Fruit fly (Drosophila melanogaster): ENCODE results near the gene sofe.

Gene sofe

DNA sequence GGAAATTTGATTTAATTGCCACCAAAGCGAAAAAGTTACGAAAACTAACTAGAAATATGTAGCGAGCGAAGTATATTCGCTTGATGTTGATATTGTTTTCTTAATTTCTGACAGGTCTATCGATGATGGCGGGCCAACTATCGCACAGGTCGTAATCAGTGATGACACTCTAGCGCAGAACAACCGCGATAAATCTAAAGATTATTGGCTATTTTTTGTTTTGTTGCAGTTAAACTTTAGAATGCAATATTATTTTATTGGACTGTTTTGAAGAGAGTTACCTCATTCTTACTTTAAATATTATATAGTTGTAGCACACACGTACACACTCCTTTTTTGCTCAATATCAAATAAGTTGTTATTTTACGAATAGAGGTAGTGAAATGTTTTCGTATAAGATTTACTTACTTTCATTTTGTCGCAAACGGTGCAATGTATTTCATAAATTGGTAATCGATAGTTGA lies 10.2 kb downstream of the sofe start, which contains the start of gene sbr (continued):
- peak; percentile 13 for TF ChIP-seq Ets97D (GFP tag; optimal IDR thresholded peaks at IDR 0.05)
- no peak for TF ChIP-seq Xrp1 (GFP tag; IDR thresholded peaks at IDR 0.05)
- TF ChIP-seq CG18476 (GFP tag; optimal IDR thresholded peaks at IDR 0.05): peak; percentile 2
- TF ChIP-seq CG7839 (tag; optimal IDR thresholded peaks at IDR 0.05): no peak
- peak; percentile 7 for TF ChIP-seq CHES-1-like (GFP tag; optimal IDR thresholded peaks at IDR 0.05)
- TF ChIP-seq CG7271 (tag; optimal IDR thresholded peaks at IDR 0.05): no peak
- TF ChIP-seq yki (optimal IDR thresholded peaks at IDR 0.05): no peak
- TF ChIP-seq ato (GFP tag; IDR thresholded peaks at IDR 0.05; ENCODE audit: partially characterized antibody): 0 out of 2 replicates have a peak, but pooled peaks have one; percentile 13
- TF ChIP-seq sna (GFP tag; IDR thresholded peaks at IDR 0.05; ENCODE audit: partially characterized antibody): 0 out of 2 replicates have a peak, but pooled peaks have one; percentile 45
- no peak for TF ChIP-seq tll (GFP tag; optimal IDR thresholded peaks at IDR 0.05)
- TF ChIP-seq CG16813 (GFP tag; IDR thresholded peaks at IDR 0.05; ENCODE audit: partially characterized antibody): peak; percentile 87
- 0 out of 2 replicates have a peak, but pooled peaks have one; percentile 38 for TF ChIP-seq bbx (GFP tag; IDR thresholded peaks at IDR 0.05; ENCODE audit: partially characterized antibody)
- peak; percentile 38 for TF ChIP-seq Med (GFP tag)
- TF ChIP-seq CG17186 (GFP tag; optimal IDR thresholded peaks at IDR 0.05): peak; percentile 12
- no peak for TF ChIP-seq Awh (GFP tag; IDR thresholded peaks at IDR 0.05)
- peak; percentile 22 for TF ChIP-seq CG13424 (tag; optimal IDR thresholded peaks at IDR 0.05)
- TF ChIP-seq CG7786 (GFP tag; optimal IDR thresholded peaks at IDR 0.05): peak; percentile 2
- peak; percentile 32; the same call in 1 of the 2 replicates for TF ChIP-seq tna (GFP tag; IDR thresholded peaks at IDR 0.05; ENCODE audit: partially characterized antibody)
- TF ChIP-seq CG10267 (tag; optimal IDR thresholded peaks at IDR 0.05): peak; percentile 6
- peak; percentile 71; the same call in 2 of the 3 replicates for TF ChIP-seq Opbp (GFP tag; IDR thresholded peaks at IDR 0.05; ENCODE audit: partially characterized antibody)
- TF ChIP-seq hb (GFP tag; IDR thresholded peaks at IDR 0.05; ENCODE audit: partially characterized antibody): peak; percentile 76; the same call in 2 of the 3 replicates
- peak; percentile 35; the same call in 1 of the 2 replicates for TF ChIP-seq CG3847 (GFP tag; IDR thresholded peaks at IDR 0.05)
- TF ChIP-seq CG12236 (GFP tag; optimal IDR thresholded peaks at IDR 0.05): no peak
- no peak for TF ChIP-seq dm (GFP tag; optimal IDR thresholded peaks at IDR 0.05)
- TF ChIP-seq Xbp1 (GFP tag; optimal IDR thresholded peaks at IDR 0.05): peak; percentile 6
- TF ChIP-seq CG2120 (GFP tag; optimal IDR thresholded peaks at IDR 0.05): peak; percentile 50
- TF ChIP-seq Dbx (GFP tag; IDR thresholded peaks at IDR 0.05): no peak
- TF ChIP-seq Rfx (GFP tag; IDR thresholded peaks at IDR 0.05): peak; percentile 47; the same call in 1 of the 2 replicates
- TF ChIP-seq CG17912 (GFP tag; optimal IDR thresholded peaks at IDR 0.05): no peak
- no peak for TF ChIP-seq CG9609 (GFP tag; optimal IDR thresholded peaks at IDR 0.05)
- peak; percentile 37 for TF ChIP-seq CoRest (tag; optimal IDR thresholded peaks at IDR 0.05)
- peak; percentile 5 for TF ChIP-seq dmrt11E (tag; optimal IDR thresholded peaks at IDR 0.05)
- TF ChIP-seq BEAF-32 (GFP tag; optimal IDR thresholded peaks at IDR 0.05): peak; percentile 90
- TF ChIP-seq CG6854 (GFP tag; optimal IDR thresholded peaks at IDR 0.05): no peak
- peak; percentile 65 for TF ChIP-seq Sin3A (optimal IDR thresholded peaks at IDR 0.05)
- TF ChIP-seq CG1832 (GFP tag; optimal IDR thresholded peaks at IDR 0.05): no peak
- no peak for TF ChIP-seq Dfd (GFP tag; optimal IDR thresholded peaks at IDR 0.05)
- peak; percentile 78 for TF ChIP-seq HLH4C (GFP tag; IDR thresholded peaks at IDR 0.05; ENCODE audit: partially characterized antibody)
- no peak for TF ChIP-seq Ptx1 (GFP tag; IDR thresholded peaks at IDR 0.05)
- TF ChIP-seq toy (GFP tag; IDR thresholded peaks at IDR 0.05): no peak
- TF ChIP-seq sug (tag; optimal IDR thresholded peaks at IDR 0.05): peak; percentile 4
- TF ChIP-seq CrebB (tag; optimal IDR thresholded peaks at IDR 0.05): no peak
- TF ChIP-seq CG15696 (tag; optimal IDR thresholded peaks at IDR 0.05): no peak
- no peak for TF ChIP-seq croc (GFP tag; conservative IDR thresholded peaks at IDR 0.05)
- no peak for TF ChIP-seq Dad (GFP tag; optimal IDR thresholded peaks at IDR 0.05)
- peak; percentile 52 for TF ChIP-seq CG14710 (tag; optimal IDR thresholded peaks at IDR 0.05)
- no peak for TF ChIP-seq CG17612 (GFP tag; IDR thresholded peaks at IDR 0.05)
- TF ChIP-seq MBD-R2 (GFP tag; IDR thresholded peaks at IDR 0.05): peak; percentile 15; the same call in 1 of the 2 replicates
- no peak for TF ChIP-seq CG10321 (GFP tag; IDR thresholded peaks at IDR 0.05)
